Worm (Caenorhabditis elegans): ENCODE results near the gene F18A11.2.
"Not testable (repeated sequence)": the region's sequence is repeated elsewhere in the genome, so short reads cannot be mapped to it uniquely, and the experiment has no call there.

The F18A11.2 gene

DNA sequence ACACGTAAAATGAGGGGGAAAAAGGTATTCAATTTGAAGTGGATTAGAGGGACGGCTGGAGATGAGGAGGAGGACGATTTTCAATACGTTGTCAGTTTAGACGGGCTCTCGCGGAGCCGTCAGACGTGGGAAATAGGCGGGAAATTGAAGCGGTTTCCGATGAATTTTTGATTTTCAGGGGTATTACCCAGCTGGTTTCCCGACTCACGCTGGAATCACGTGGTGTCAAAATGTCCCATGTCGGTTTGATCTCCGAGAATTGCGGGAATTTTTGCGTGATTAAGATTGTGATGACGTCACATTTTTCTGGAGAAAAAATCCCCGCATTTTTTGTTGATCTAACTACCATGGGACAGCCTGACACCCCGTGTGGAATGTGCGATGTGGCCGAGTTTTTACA, 18.8 kb upstream of the F18A11.2 start:
- no peak for TF ChIP-seq nhr-25 (tag; optimal IDR thresholded peaks at IDR 0.05; ENCODE audit: borderline replicate concordance, insufficient read depth)
- no peak for TF ChIP-seq unc-130 (GFP tag; optimal IDR thresholded peaks at IDR 0.05)
- no peak for TF ChIP-seq nhr-41 (GFP tag; IDR thresholded peaks at IDR 0.05)
- no peak for TF ChIP-seq lin-39 (tag; optimal IDR thresholded peaks at IDR 0.05)
- no peak for TF ChIP-seq mep-1 (tag; optimal IDR thresholded peaks at IDR 0.05)
- TF ChIP-seq lin-29 (GFP tag; IDR thresholded peaks at IDR 0.05) = no peak
- TF ChIP-seq nhr-76 (tag; optimal IDR thresholded peaks at IDR 0.05) = no peak
- no peak for TF ChIP-seq cey-2 (tag; optimal IDR thresholded peaks at IDR 0.05; ENCODE audit: borderline replicate concordance, insufficient read depth)
- TF ChIP-seq dmd-9 (GFP tag; IDR thresholded peaks at IDR 0.05) = 0 out of 2 replicates have a peak, but pooled peaks have one; percentile 17
- 0 out of 2 replicates have a peak, but pooled peaks have one; percentile 55 for TF ChIP-seq D1046.2 (GFP tag; IDR thresholded peaks at IDR 0.05)
- TF ChIP-seq madf-9 (GFP tag; conservative IDR thresholded peaks at IDR 0.05) = no peak
- no peak for TF ChIP-seq snpc-1.2 (GFP tag; IDR thresholded peaks at IDR 0.05)
- TF ChIP-seq tra-1 (GFP tag; IDR thresholded peaks at IDR 0.05) = 0 out of 2 replicates have a peak, but pooled peaks have one; percentile 37
- no peak for TF ChIP-seq dpl-1 (GFP tag; optimal IDR thresholded peaks at IDR 0.05)
- TF ChIP-seq aha-1 (tag) = no peak
- no peak for TF ChIP-seq ZK337.2 (GFP tag; IDR thresholded peaks at IDR 0.05)
- TF ChIP-seq Y48G9A.11 (GFP tag; IDR thresholded peaks at IDR 0.05) = no peak
- no peak for TF ChIP-seq R02D3.7 (tag; optimal IDR thresholded peaks at IDR 0.05)
- TF ChIP-seq tag-97 (GFP tag; IDR thresholded peaks at IDR 0.05) = no peak
- TF ChIP-seq zip-2 (tag; optimal IDR thresholded peaks at IDR 0.05) = no peak
- TF ChIP-seq ceh-28 (tag; optimal IDR thresholded peaks at IDR 0.05) = no peak
- TF ChIP-seq spr-1 (tag; optimal IDR thresholded peaks at IDR 0.05) = no peak
- TF ChIP-seq lir-3 (tag; optimal IDR thresholded peaks at IDR 0.05) = no peak
- TF ChIP-seq hif-1 (tag; optimal IDR thresholded peaks at IDR 0.05) = no peak
- peak in 1 of 2 experiments; percentile 29 for TF ChIP-seq unc-62 (GFP tag; optimal IDR thresholded peaks at IDR 0.05 in 1 of 2)
- TF ChIP-seq unc-62 (tag; optimal IDR thresholded peaks at IDR 0.05) = no peak
- no peak for TF ChIP-seq lin-13 (GFP tag; optimal IDR thresholded peaks at IDR 0.05)
- TF ChIP-seq fos-1 (tag; optimal IDR thresholded peaks at IDR 0.05) = no peak
- no peak for TF ChIP-seq daf-16 (GFP tag; optimal IDR thresholded peaks at IDR 0.05)
- TF ChIP-seq daf-16 (tag; optimal IDR thresholded peaks at IDR 0.05) = no peak
- TF ChIP-seq dmd-6 (GFP tag; IDR thresholded peaks at IDR 0.05) = 0 out of 2 replicates have a peak, but pooled peaks have one; percentile 18

DNA sequence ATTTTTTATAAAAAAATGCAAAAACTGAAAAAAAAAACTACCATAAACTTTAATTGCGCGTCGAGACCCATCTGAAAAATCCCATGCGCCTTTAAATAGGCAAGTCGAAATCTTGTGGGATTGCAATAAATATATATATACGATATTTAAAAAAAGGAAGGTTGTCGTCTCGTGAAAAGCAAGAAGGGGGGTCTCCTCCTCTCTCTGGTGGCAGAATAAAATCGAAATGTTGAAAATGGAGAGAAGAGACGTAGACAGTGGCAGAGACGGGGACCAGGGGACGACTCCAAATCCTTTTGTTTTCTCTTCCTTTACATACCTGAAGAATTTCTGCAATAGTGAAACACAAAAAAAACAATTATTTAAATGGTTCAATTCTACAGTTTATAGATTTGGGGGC, 17.5 kb upstream of the F18A11.2 start, which contains the start of gene F18A11.5:
F18A11.5 (minus strand) TSS at position 321 of the 400 bp plus-strand sequence.
- peak; percentile 69 for TF ChIP-seq ama-1 (optimal IDR thresholded peaks at IDR 0.05)
- TF ChIP-seq arid-1 (GFP tag; conservative IDR thresholded peaks at IDR 0.05) = 0 out of 2 replicates have a peak, but pooled peaks have one; percentile 48
- no peak for TF ChIP-seq nhr-48 (tag; optimal IDR thresholded peaks at IDR 0.05)
- no peak for TF ChIP-seq mdt-29 (GFP tag; IDR thresholded peaks at IDR 0.05)
- TF ChIP-seq aha-1 (tag) = peak; percentile 2
- TF ChIP-seq dve-1 (tag; optimal IDR thresholded peaks at IDR 0.05; ENCODE audit: insufficient read depth) = peak; percentile 3
- peak; percentile 29 for TF ChIP-seq hlh-11 (tag; optimal IDR thresholded peaks at IDR 0.05)
- TF ChIP-seq dmd-9 (GFP tag; IDR thresholded peaks at IDR 0.05) = no peak
- peak; percentile 7 for TF ChIP-seq rbr-2 (tag; optimal IDR thresholded peaks at IDR 0.05)

DNA sequence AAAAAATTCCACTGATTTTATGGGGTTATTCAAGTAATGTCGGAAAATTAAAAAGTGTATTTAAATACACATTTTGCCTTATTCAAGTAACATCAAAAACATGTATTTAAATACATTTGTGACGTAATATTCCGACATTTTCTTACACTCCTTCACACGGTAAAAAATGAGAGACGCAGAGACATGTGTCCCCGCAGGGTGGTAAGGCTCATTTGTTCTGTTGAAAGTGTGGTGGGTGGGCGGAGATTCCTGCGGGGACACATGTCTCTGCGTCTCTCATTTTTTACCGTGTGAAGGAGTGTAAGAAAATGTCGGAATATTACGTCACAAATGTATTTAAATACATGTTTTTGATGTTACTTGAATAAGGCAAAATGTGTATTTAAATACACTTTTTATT, 15.1 kb upstream of the F18A11.2 start:
- TF ChIP-seq hlh-11 (tag; optimal IDR thresholded peaks at IDR 0.05) (peak; percentile 69), ZK337.2 (GFP tag; IDR thresholded peaks at IDR 0.05) (peak; percentile 50; the same call in 1 of the 2 replicates), ceh-20 (GFP tag; IDR thresholded peaks at IDR 0.05) (peak; percentile 96), nhr-42 (GFP tag; IDR thresholded peaks at IDR 0.05) (peak; percentile 95), unc-62 (GFP tag; optimal IDR thresholded peaks at IDR 0.05 in 1 of 2) (peak in 1 of 2 experiments; percentile 16), Y75B8A.6 (GFP tag; IDR thresholded peaks at IDR 0.05) (0 out of 2 replicates have a peak, but pooled peaks have one; percentile 41), dve-1 (tag; optimal IDR thresholded peaks at IDR 0.05; ENCODE audit: insufficient read depth) (peak; percentile 63), D1046.2 (GFP tag; IDR thresholded peaks at IDR 0.05) (peak; percentile 60; the same call in 1 of the 2 replicates), lsy-2 (tag; optimal IDR thresholded peaks at IDR 0.05) (peak; percentile 2 to 60), tra-1 (GFP tag; IDR thresholded peaks at IDR 0.05) (peak; percentile 88; the same call in 1 of the 2 replicates), nhr-28 (tag; optimal IDR thresholded peaks at IDR 0.05) (peak; percentile 33), arid-1 (GFP tag; conservative IDR thresholded peaks at IDR 0.05) (peak; percentile 91), snpc-1.2 (GFP tag; IDR thresholded peaks at IDR 0.05) (0 out of 2 replicates have a peak, but pooled peaks have one; percentile 25), egl-43 (GFP tag; IDR thresholded peaks at IDR 0.05) (peak; percentile 84), zip-11 (GFP tag; IDR thresholded peaks at IDR 0.05) (0 out of 2 replicates have a peak, but pooled peaks have one; percentile 25), mep-1 (tag; optimal IDR thresholded peaks at IDR 0.05) (peak; percentile 50), dmd-6 (GFP tag; IDR thresholded peaks at IDR 0.05) (peak; percentile 96), vab-7 (GFP tag; IDR thresholded peaks at IDR 0.05) (peak; percentile 69; the same call in 1 of the 2 replicates), lim-7 (GFP tag; IDR thresholded peaks at IDR 0.05) (0 out of 2 replicates have a peak, but pooled peaks have one; percentile 37), mdt-29 (GFP tag; IDR thresholded peaks at IDR 0.05) (peak; percentile 85)
- TF ChIP-seq unc-62 (tag; optimal IDR thresholded peaks at IDR 0.05) = not testable (repeated sequence)

Measured in whole organism, L4 larva.